Fruit fly (Drosophila melanogaster): ENCODE data around the gene Alg13.

Alg13 gene

DNA sequence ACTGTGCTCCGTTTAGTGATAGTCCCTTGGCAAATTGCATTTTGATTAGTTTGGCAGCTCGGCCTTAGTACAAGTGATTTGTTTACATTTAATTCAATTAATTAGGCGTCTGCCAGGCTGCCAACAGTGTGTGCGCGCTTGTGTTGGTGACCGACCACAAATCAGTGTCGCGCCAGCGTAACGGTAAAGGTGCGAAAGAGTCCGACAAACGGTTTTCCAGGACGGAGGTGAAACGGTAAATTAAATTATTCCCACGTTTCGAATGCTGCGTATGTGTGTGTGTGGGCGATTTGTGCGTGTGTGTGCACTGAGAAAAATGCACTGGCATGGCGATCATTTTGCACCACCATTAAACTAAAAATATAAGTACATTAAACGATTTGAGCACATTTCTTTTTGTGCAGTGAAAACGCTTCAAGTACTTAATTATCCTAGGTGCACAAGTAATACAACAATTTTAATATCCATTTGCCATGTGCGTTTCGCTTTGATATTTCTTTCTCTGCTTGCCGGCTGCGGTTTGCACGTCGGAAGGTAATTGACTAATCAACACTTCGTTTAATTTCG lies 671 bp upstream of the Alg13 start (continued):
- TF ChIP-seq CG1024 (GFP tag; IDR thresholded peaks at IDR 0.05) (no peak), CG3163 (GFP tag; optimal IDR thresholded peaks at IDR 0.05) (no peak), crp (GFP tag; optimal IDR thresholded peaks at IDR 0.05) (no peak), YL-1 (GFP tag; optimal IDR thresholded peaks at IDR 0.05) (no peak), CG10147 (GFP tag; optimal IDR thresholded peaks at IDR 0.05) (no peak), CG6254 (GFP tag; optimal IDR thresholded peaks at IDR 0.05) (no peak), CG10654 (GFP tag; optimal IDR thresholded peaks at IDR 0.05) (peak; percentile 10), gfzf (GFP tag; optimal IDR thresholded peaks at IDR 0.05) (no peak), Sox102F (GFP tag; optimal IDR thresholded peaks at IDR 0.05) (peak; percentile 17), CG4854 (GFP tag; optimal IDR thresholded peaks at IDR 0.05) (no peak), jigr1 (GFP tag; IDR thresholded peaks at IDR 0.05) (no peak), CG14441 (GFP tag; IDR thresholded peaks at IDR 0.05) (no peak; the same call in 1 of the 2 replicates), CG18262 (tag; optimal IDR thresholded peaks at IDR 0.05) (no peak), toy (GFP tag; IDR thresholded peaks at IDR 0.05) (no peak), CG17186 (GFP tag; optimal IDR thresholded peaks at IDR 0.05) (no peak), Oli (tag; optimal IDR thresholded peaks at IDR 0.05) (peak; percentile 11), Sox100B (GFP tag; optimal IDR thresholded peaks at IDR 0.05) (no peak), Dip2 (GFP tag; IDR thresholded peaks at IDR 0.05) (no peak), cad (GFP tag; optimal IDR thresholded peaks at IDR 0.05) (no peak), CG7357 (GFP tag; IDR thresholded peaks at IDR 0.05) (no peak), trem (tag; optimal IDR thresholded peaks at IDR 0.05) (no peak), p53 (GFP tag; optimal IDR thresholded peaks at IDR 0.05) (no peak), br (optimal IDR thresholded peaks at IDR 0.05) (no peak), CG9215 (GFP tag; IDR thresholded peaks at IDR 0.05) (no peak), CG7928 (GFP tag; optimal IDR thresholded peaks at IDR 0.05) (no peak), Max (GFP tag; optimal IDR thresholded peaks at IDR 0.05) (no peak), CG4404 (GFP tag; IDR thresholded peaks at IDR 0.05) (no peak), CHES-1-like (GFP tag; optimal IDR thresholded peaks at IDR 0.05) (no peak), phol (tag; optimal IDR thresholded peaks at IDR 0.05) (no peak), Camta (GFP tag; optimal IDR thresholded peaks at IDR 0.05) (no peak), Ets65A (GFP tag) (peak; percentile 90), CG6854 (GFP tag; optimal IDR thresholded peaks at IDR 0.05) (no peak), Nf-YC (tag; optimal IDR thresholded peaks at IDR 0.05) (no peak), Mes4 (GFP tag; optimal IDR thresholded peaks at IDR 0.05) (no peak), CG18011 (GFP tag; optimal IDR thresholded peaks at IDR 0.05) (no peak), CG10366 (GFP tag; IDR thresholded peaks at IDR 0.05) (no peak), ranshi (GFP tag; IDR thresholded peaks at IDR 0.05) (0 out of 2 replicates have a peak, but pooled peaks have one; percentile 21), CG15696 (tag; optimal IDR thresholded peaks at IDR 0.05) (no peak), ara (GFP tag; IDR thresholded peaks at IDR 0.05) (no peak), gsb-n (tag; optimal IDR thresholded peaks at IDR 0.05) (no peak), twi (tag; optimal IDR thresholded peaks at IDR 0.05) (no peak), Asciz (GFP tag; optimal IDR thresholded peaks at IDR 0.05) (no peak), NfI (GFP tag; optimal IDR thresholded peaks at IDR 0.05) (no peak), Drgx (GFP tag; IDR thresholded peaks at IDR 0.05) (no peak), CG10209 (GFP tag; optimal IDR thresholded peaks at IDR 0.05) (no peak), Elba2 (GFP tag; optimal IDR thresholded peaks at IDR 0.05) (no peak), fd96Cb (tag; optimal IDR thresholded peaks at IDR 0.05) (peak; percentile 4), CG34376 (GFP tag; optimal IDR thresholded peaks at IDR 0.05) (no peak), Mrtf (GFP tag; IDR thresholded peaks at IDR 0.05) (no peak), zf30C (GFP tag; optimal IDR thresholded peaks at IDR 0.05) (peak; percentile 45), CG12744 (GFP tag; optimal IDR thresholded peaks at IDR 0.05) (no peak), ci (GFP tag; IDR thresholded peaks at IDR 0.05) (0 out of 3 replicates have a peak, but pooled peaks have one; percentile 9)
